Fruit fly (Drosophila melanogaster) whole organism: ENCODE results near the gene Eo.

ENCODE experiments used
- CG8478 ChIP-seq: fragments of >200 bp; optimal IDR thresholded peaks from 2 replicates; lab custom pipeline; 2018; ENCODE audit warnings: inconsistent platforms
- EcR ChIP-seq, 2 experiments: fragments of >200 bp; optimal IDR thresholded peaks; 2 replicates each; lab custom pipeline; 2017; ENCODE audit warnings: missing biosample characterization in 2 of 2, missing genetic modification characterization in 2 of 2, missing genetic modification reagents in 2 of 2
- pan ChIP-seq: fragments of >200 bp; optimal IDR thresholded peaks from 2 replicates; lab custom pipeline; 2017
- psq ChIP-seq: fragments of >200 bp; optimal IDR thresholded peaks from 2 replicates; lab custom pipeline; 2017

DNA sequence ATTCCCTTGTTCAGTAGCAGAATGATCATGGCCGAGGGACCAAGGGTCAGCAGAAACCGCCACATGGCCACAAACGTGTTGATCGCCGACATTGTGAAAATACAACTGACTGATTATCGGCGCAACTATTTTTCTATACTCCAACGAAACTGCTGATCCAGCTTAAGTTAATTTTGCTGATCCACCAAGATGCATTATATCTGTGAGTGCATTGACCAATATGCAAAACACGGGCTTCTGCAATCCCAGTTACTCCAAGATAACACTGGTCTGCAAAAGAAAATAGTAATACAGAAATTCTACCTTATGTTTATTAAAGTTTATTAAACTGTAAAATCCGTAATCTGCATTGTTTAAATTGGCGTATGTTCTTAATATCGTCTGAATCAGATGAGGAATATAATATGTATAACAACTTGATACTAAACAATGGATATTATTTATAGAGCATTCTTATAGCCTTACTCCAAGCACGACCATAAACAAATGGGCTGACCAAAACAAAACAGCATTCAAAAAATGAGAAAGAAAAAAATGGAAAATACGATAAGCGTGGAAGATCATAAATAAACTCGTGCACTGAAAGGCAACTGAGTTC is 4.8 kb downstream of the Eo start, which contains the start of gene CG12398:
- TF ChIP-seq EcR (GFP tag; optimal IDR thresholded peaks at IDR 0.05; lab: Kevin White, UChicago), result no peak
- no peak for TF ChIP-seq psq
- TF ChIP-seq pan, result no peak
- TF ChIP-seq CG8478, result no peak
